Fruit fly (Drosophila melanogaster): ENCODE data around the gene Rev1.
A peak's percentile ranks its signal among the peaks of the same experiment; 100 is the strongest.

DNA sequence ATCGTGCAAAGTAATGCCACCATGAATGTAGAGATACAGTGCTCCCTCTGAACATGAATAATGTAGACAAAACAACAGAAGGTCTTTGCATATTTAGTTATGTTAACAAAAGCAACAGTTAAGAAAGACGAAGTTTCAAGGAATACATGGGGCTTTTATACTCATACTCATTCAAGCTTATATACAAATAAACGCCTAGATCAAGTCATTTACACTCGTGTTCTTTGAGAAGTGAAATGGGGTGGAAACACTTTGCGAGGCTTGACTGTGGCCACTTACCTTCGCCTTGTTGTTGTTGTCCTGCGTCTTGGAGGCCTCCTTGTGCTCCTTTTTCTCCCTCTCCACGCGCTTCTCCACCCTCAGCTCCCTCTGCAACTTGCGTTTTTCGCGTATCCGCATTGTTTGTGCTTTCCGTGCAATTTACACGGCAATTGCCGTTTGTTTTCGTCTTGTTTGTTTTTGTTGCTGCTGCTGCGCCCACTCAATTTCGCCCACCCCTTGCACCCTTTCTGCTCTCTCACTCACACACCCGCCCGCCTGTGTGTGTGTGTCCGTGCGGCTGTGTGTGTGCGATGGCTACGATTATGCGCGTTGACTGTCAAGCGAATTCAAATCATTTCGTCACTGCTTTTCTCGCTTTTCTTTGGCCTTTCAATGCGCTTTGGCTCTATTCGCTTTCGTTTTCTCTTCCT, 30.7 kb downstream of the Rev1 start:
- TF ChIP-seq CG1620 (GFP tag; optimal IDR thresholded peaks at IDR 0.05) (no peak), Hr96 (GFP tag; optimal IDR thresholded peaks at IDR 0.05) (peak; percentile 3)

Data from whole organism, adult.